Fruit fly (Drosophila melanogaster) whole organism, prepupa: ENCODE data around the gene CG10194.

Experiments
- Blimp-1 ChIP-seq: fragments of 200-800 bp; sonication (Bioruptor generic); optimal IDR thresholded peaks from 3 replicates; lab custom pipeline; 2017; ENCODE audit warnings: missing biosample characterization, missing genetic modification characterization, mild to moderate bottlenecking, moderate library complexity, missing genetic modification reagents
- CG10631 ChIP-seq: fragments of 200-800 bp; sonication (Bioruptor generic); optimal IDR thresholded peaks from 2 replicates; lab custom pipeline; 2016; ENCODE audit warnings: missing biosample characterization, missing genetic modification characterization
- CG10669 ChIP-seq: fragments of 200-800 bp; sonication (Bioruptor generic); optimal IDR thresholded peaks from 3 replicates; lab custom pipeline; 2018; ENCODE audit warnings: missing biosample characterization, mild to moderate bottlenecking, missing genetic modification characterization, moderate library complexity
- CG11294 ChIP-seq: fragments of 200-800 bp; sonication (Bioruptor generic); IDR thresholded peaks from 2 replicates; pipeline ENCODE4 v1.3.6; 2022; ENCODE audit warnings: missing biosample characterization, missing genetic modification characterization
- CG11762 ChIP-seq: fragments of 200-800 bp; sonication (Bioruptor generic); optimal IDR thresholded peaks from 3 replicates; lab custom pipeline; 2016; ENCODE audit warnings: missing biosample characterization, missing genetic modification characterization; ENCODE audit not compliant: insufficient read depth
- CG15336 ChIP-seq: fragments of 200-800 bp; sonication (Bioruptor generic); IDR thresholded peaks from 2 replicates; pipeline ENCODE4 v1.3.6; 2022; ENCODE audit warnings: missing biosample characterization, missing genetic modification characterization
- CG31627 ChIP-seq: fragments of 200-800 bp; sonication (Bioruptor generic); optimal IDR thresholded peaks from 3 replicates; lab custom pipeline; 2016; ENCODE audit warnings: missing biosample characterization, missing genetic modification characterization
- CG32006 ChIP-seq: fragments of 200-800 bp; sonication (Bioruptor generic); optimal IDR thresholded peaks from 3 replicates; lab custom pipeline; 2017; ENCODE audit warnings: missing biosample characterization, mild to moderate bottlenecking, missing genetic modification characterization
- CG34406 ChIP-seq: fragments of 200-800 bp; sonication (Bioruptor generic); optimal IDR thresholded peaks from 3 replicates; lab custom pipeline; 2016; ENCODE audit warnings: missing biosample characterization, missing genetic modification characterization
- CG3919 ChIP-seq: fragments of 200-800 bp; sonication (Bioruptor generic); optimal IDR thresholded peaks from 3 replicates; lab custom pipeline; 2016; ENCODE audit warnings: missing biosample characterization, missing genetic modification characterization
- CG6163 ChIP-seq: fragments of 200-800 bp; sonication (Bioruptor generic); IDR thresholded peaks from 3 replicates; pipeline ENCODE4 v1.3.6; 2022; ENCODE audit warnings: missing biosample characterization, missing genetic modification characterization
- CG6276 ChIP-seq: fragments of 200-800 bp; sonication (Bioruptor generic); optimal IDR thresholded peaks from 2 replicates; lab custom pipeline; 2017; ENCODE audit warnings: missing biosample characterization, mild to moderate bottlenecking, missing genetic modification characterization
- CG6792 ChIP-seq: fragments of 200-800 bp; sonication (Bioruptor generic); optimal IDR thresholded peaks from 3 replicates; lab custom pipeline; 2016; ENCODE audit warnings: missing biosample characterization, missing genetic modification characterization
- CG6854 ChIP-seq: fragments of 200-800 bp; sonication (Bioruptor generic); optimal IDR thresholded peaks from 2 replicates; lab custom pipeline; 2017; ENCODE audit warnings: missing biosample characterization, mild to moderate bottlenecking, missing genetic modification characterization
- CG7368 ChIP-seq: fragments of 200-800 bp; sonication (Bioruptor generic); optimal IDR thresholded peaks from 3 replicates; lab custom pipeline; 2016; ENCODE audit warnings: missing biosample characterization, missing genetic modification characterization
- CG8119 ChIP-seq: fragments of 200-800 bp; sonication (Bioruptor generic); IDR thresholded peaks from 3 replicates; pipeline ENCODE4 v1.3.6; 2022; ENCODE audit warnings: missing biosample characterization, missing genetic modification characterization
- CG8632 ChIP-seq: fragments of 200-800 bp; sonication (Bioruptor generic); optimal IDR thresholded peaks from 3 replicates; lab custom pipeline; 2016; ENCODE audit warnings: missing biosample characterization, missing genetic modification characterization
- CG9139 ChIP-seq: fragments of 200-800 bp; sonication (Bioruptor generic); optimal IDR thresholded peaks from 3 replicates; lab custom pipeline; 2017; ENCODE audit warnings: missing biosample characterization, mild to moderate bottlenecking, missing genetic modification characterization
- Eip78C ChIP-seq: fragments of 200-800 bp; sonication (Bioruptor generic); peaks from one replicate; lab custom pipeline; 2016; ENCODE audit warnings: missing biosample characterization, missing genetic modification characterization
- Eip93F ChIP-seq: fragments of 200-800 bp; sonication (Bioruptor generic); optimal IDR thresholded peaks from 2 replicates; lab custom pipeline; 2016; ENCODE audit warnings: missing biosample characterization, mild to moderate bottlenecking, missing genetic modification characterization
- Ets96B ChIP-seq: fragments of 200-800 bp; optimal IDR thresholded peaks from 2 replicates; lab custom pipeline; 2019; ENCODE audit warnings: missing biosample characterization, mild to moderate bottlenecking, missing genetic modification characterization, moderate library complexity
- Gug ChIP-seq: fragments of 200-800 bp; sonication (Bioruptor generic); IDR thresholded peaks from 2 replicates; pipeline ENCODE4 v1.3.6; 2022; ENCODE audit warnings: missing biosample characterization, missing genetic modification characterization
- Hr39 ChIP-seq: fragments of 200-800 bp; sonication (Bioruptor generic); optimal IDR thresholded peaks from 2 replicates; lab custom pipeline; 2016; ENCODE audit warnings: missing biosample characterization, missing genetic modification characterization
- Lpt ChIP-seq: fragments of 200-800 bp; sonication (Bioruptor generic); optimal IDR thresholded peaks from 3 replicates; lab custom pipeline; 2016; ENCODE audit warnings: missing biosample characterization, missing genetic modification characterization
- Met ChIP-seq: fragments of 200-800 bp; sonication (Bioruptor generic); optimal IDR thresholded peaks from 3 replicates; lab custom pipeline; 2016; ENCODE audit warnings: missing biosample characterization, missing genetic modification characterization
- OdsH ChIP-seq: fragments of 200-800 bp; sonication (Bioruptor generic); optimal IDR thresholded peaks from 3 replicates; lab custom pipeline; 2016; ENCODE audit warnings: missing biosample characterization, missing genetic modification characterization
- Smox ChIP-seq: fragments of 200-800 bp; sonication (Bioruptor generic); optimal IDR thresholded peaks from 3 replicates; lab custom pipeline; 2016; ENCODE audit warnings: missing biosample characterization, missing genetic modification characterization
- Sox102F ChIP-seq: fragments of 200-800 bp; sonication (Bioruptor generic); optimal IDR thresholded peaks from 2 replicates; lab custom pipeline; 2016; ENCODE audit warnings: missing biosample characterization, mild to moderate bottlenecking, missing genetic modification characterization
- Sox14 ChIP-seq: fragments of 200-800 bp; sonication (Bioruptor generic); optimal IDR thresholded peaks from 3 replicates; lab custom pipeline; 2016; ENCODE audit warnings: missing biosample characterization, missing genetic modification characterization
- Sox15 ChIP-seq: fragments of 200-800 bp; sonication (Bioruptor generic); optimal IDR thresholded peaks from 3 replicates; lab custom pipeline; 2016; ENCODE audit warnings: missing biosample characterization, missing genetic modification characterization
- acj6 ChIP-seq: fragments of 200-800 bp; sonication (Bioruptor generic); optimal IDR thresholded peaks from 3 replicates; lab custom pipeline; 2016; ENCODE audit warnings: missing biosample characterization, missing genetic modification characterization
- cyc ChIP-seq: fragments of 200-800 bp; sonication (Bioruptor generic); optimal IDR thresholded peaks from 3 replicates; lab custom pipeline; 2016; ENCODE audit warnings: missing biosample characterization, missing genetic modification characterization
- dac ChIP-seq: fragments of 200-800 bp; sonication (Bioruptor generic); optimal IDR thresholded peaks from 2 replicates; lab custom pipeline; 2017; ENCODE audit warnings: missing biosample characterization, mild to moderate bottlenecking, missing genetic modification characterization
- dsx ChIP-seq: fragments of 200-800 bp; optimal IDR thresholded peaks from 3 replicates; lab custom pipeline; 2019; ENCODE audit warnings: missing biosample characterization, mild to moderate bottlenecking, missing genetic modification characterization, moderate library complexity; ENCODE audit not compliant: poor library complexity, severe bottlenecking
- esn ChIP-seq: fragments of 200-800 bp; sonication (Bioruptor generic); optimal IDR thresholded peaks from 2 replicates; lab custom pipeline; 2016; ENCODE audit warnings: missing biosample characterization, mild to moderate bottlenecking, missing genetic modification characterization, moderate library complexity
- fd59A ChIP-seq: fragments of 200-800 bp; sonication (Bioruptor generic); optimal IDR thresholded peaks from 2 replicates; lab custom pipeline; 2017; ENCODE audit warnings: missing biosample characterization, mild to moderate bottlenecking, missing genetic modification characterization, missing genetic modification reagents
- fd85E ChIP-seq: fragments of 200-800 bp; sonication (Bioruptor generic); optimal IDR thresholded peaks from 3 replicates; lab custom pipeline; 2016; ENCODE audit warnings: missing biosample characterization, missing genetic modification characterization
- fkh ChIP-seq: fragments of 200-800 bp; sonication (Bioruptor generic); optimal IDR thresholded peaks from 3 replicates; lab custom pipeline; 2017; ENCODE audit warnings: missing biosample characterization, mild to moderate bottlenecking, missing genetic modification characterization, moderate library complexity
- lz ChIP-seq: fragments of 200-800 bp; sonication (Bioruptor generic); optimal IDR thresholded peaks from 3 replicates; lab custom pipeline; 2016; ENCODE audit warnings: missing biosample characterization, missing genetic modification characterization
- net ChIP-seq: fragments of 200-800 bp; sonication (Bioruptor generic); optimal IDR thresholded peaks from 3 replicates; lab custom pipeline; 2016; ENCODE audit warnings: missing biosample characterization, missing genetic modification characterization
- pdm3 ChIP-seq: fragments of 200-800 bp; sonication (Bioruptor generic); optimal IDR thresholded peaks from 3 replicates; lab custom pipeline; 2016; ENCODE audit warnings: missing biosample characterization, missing genetic modification characterization
- salr ChIP-seq, 2 experiments: fragments of 200-800 bp; sonication (Bioruptor generic); optimal IDR thresholded peaks; 3 replicates each; lab custom pipeline; 2016 to 2018; ENCODE audit warnings: missing biosample characterization in 2 of 2, missing genetic modification characterization in 2 of 2, mild to moderate bottlenecking in 1 of 2
- svp ChIP-seq: fragments of 200-800 bp; sonication (Bioruptor generic); peaks from one replicate; lab custom pipeline; 2016; ENCODE audit warnings: missing biosample characterization, missing genetic modification characterization
- topi ChIP-seq: fragments of 200-800 bp; sonication (Bioruptor generic); optimal IDR thresholded peaks from 3 replicates; lab custom pipeline; 2016; ENCODE audit warnings: missing biosample characterization, missing genetic modification characterization
- vri ChIP-seq: fragments of 200-800 bp; sonication (Bioruptor generic); optimal IDR thresholded peaks from 3 replicates; lab custom pipeline; 2016; ENCODE audit warnings: missing biosample characterization, mild to moderate bottlenecking, missing genetic modification characterization

The CG10194 gene

dm6 chr2L:19454070-19454751 is 35.7 kb downstream of the CG10194 start, which contains the start of gene CG10026 (continued):
- TF ChIP-seq vri (GFP tag; lab: Kevin White, UChicago) (peak; percentile 44), Eip93F (GFP tag; lab: Kevin White, UChicago) (no peak), topi (GFP tag; lab: Kevin White, UChicago) (peak; percentile 17), fd85E (no peak), fd59A (peak; percentile 61), CG6276 (GFP tag; lab: Kevin White, UChicago) (peak; percentile 20), Blimp-1 (no peak), CG6854 (GFP tag; lab: Kevin White, UChicago) (no peak), CG7368 (GFP tag; lab: Kevin White, UChicago) (no peak), Sox102F (peak; percentile 52), CG34406 (GFP tag; lab: Kevin White, UChicago) (peak; percentile 44), Ets96B (peak; percentile 61), CG10631 (GFP tag; lab: Kevin White, UChicago) (peak; percentile 44), CG8632 (GFP tag; lab: Kevin White, UChicago) (peak; percentile 45)

DNA sequence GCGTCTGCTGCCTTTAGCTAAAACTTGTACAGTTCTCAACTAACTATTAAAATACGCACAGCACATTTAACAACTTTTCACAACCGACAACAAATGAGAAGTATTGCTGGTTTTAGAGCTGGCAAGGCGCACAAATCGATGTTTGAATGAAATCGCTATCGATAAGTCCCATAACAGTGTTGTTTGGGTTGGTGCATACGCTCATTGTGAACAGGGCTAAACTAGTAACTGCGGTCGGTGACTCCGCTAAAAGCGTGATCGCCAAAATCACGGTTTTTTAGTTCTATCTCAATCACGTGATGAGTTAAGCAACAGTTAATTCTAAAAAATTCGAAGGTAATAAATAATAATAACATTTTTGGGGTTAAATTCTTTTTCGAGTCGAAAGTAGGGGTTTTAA is 36.5 kb downstream of the CG10194 start, which contains the start of gene Top2:
Gene Top2 (minus strand): TSS at position 110 of the 400 bp plus-strand sequence.
- no peak for TF ChIP-seq CG8119 (GFP tag; lab: Robert Waterston, UW)
- no peak for TF ChIP-seq Blimp-1
- TF ChIP-seq dac: no peak
- TF ChIP-seq fkh (GFP tag; lab: Kevin White, UChicago): no peak
- TF ChIP-seq CG10669: no peak
- no peak for TF ChIP-seq salr (GFP tag; optimal IDR thresholded peaks at IDR 0.05; lab: Kevin White, UChicago)
- peak; percentile 1 for TF ChIP-seq esn (GFP tag; lab: Kevin White, UChicago)
- peak; percentile 17 for TF ChIP-seq Smox (GFP tag; lab: Kevin White, UChicago)
- no peak for TF ChIP-seq OdsH (GFP tag; lab: Kevin White, UChicago)
- TF ChIP-seq pdm3 (GFP tag; lab: Kevin White, UChicago): no peak
- TF ChIP-seq CG15336 (GFP tag; lab: Robert Waterston, UW): no peak
- no peak for TF ChIP-seq Gug
- peak; percentile 34 for TF ChIP-seq Hr39 (GFP tag; lab: Kevin White, UChicago)
- TF ChIP-seq CG10631 (GFP tag; lab: Kevin White, UChicago): no peak
- no peak for TF ChIP-seq dsx (GFP tag; lab: Kevin White, UChicago)
- TF ChIP-seq lz: peak; percentile 33
- no peak for TF ChIP-seq fd59A
- peak; percentile 27 for TF ChIP-seq cyc (GFP tag; lab: Kevin White, UChicago)
- TF ChIP-seq Eip78C (GFP tag; lab: Kevin White, UChicago): no peak
- TF ChIP-seq CG31627 (GFP tag; lab: Kevin White, UChicago): peak; percentile 30
- TF ChIP-seq CG11294: no peak
- TF ChIP-seq net (GFP tag; lab: Kevin White, UChicago): no peak
- peak; percentile 29 for TF ChIP-seq Sox14 (GFP tag; lab: Kevin White, UChicago)
- TF ChIP-seq CG9139 (GFP tag; lab: Kevin White, UChicago): no peak
- TF ChIP-seq topi (GFP tag; lab: Kevin White, UChicago): peak; percentile 10
- no peak for TF ChIP-seq CG6276 (GFP tag; lab: Kevin White, UChicago)
- TF ChIP-seq CG6792: no peak

DNA sequence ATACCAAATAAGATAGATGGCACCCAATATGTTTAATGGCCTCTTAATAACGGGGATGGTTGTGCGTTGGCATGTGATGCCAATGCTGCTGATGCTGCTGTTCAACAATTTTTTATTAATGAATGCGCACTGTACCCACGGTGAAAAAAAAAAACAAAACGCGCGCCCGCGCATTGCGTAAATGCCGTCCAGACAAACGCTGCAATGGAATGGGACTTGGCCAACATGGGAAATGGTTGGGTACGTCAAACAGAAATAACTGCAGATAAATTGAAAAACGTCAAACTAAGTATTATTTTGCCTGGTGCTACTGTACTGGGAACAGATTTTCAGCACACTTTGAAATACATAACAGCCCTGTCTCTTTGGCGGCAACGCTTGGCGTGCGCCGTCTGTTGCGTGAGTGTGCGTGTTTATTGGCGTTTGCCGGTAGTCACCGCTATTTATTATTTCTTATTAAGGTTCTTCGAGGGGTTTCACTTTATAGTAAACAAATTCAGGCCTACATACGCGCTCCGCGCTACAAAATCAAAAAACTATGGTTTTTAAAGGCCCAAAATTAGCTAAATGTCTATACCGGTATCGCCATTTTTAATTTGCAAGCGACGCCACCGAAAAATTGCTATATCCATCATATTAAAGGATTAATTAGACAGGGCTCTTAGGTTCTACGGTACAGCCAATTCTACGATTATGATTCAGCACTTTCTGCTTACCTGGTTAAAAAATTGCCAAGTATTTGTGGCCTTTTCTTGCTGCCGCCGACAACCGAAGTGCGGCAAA is 37.2 kb downstream of the CG10194 start:
- peak; percentile 22 for TF ChIP-seq acj6 (GFP tag; lab: Kevin White, UChicago)
- TF ChIP-seq CG32006 (GFP tag; lab: Kevin White, UChicago): peak; percentile 58
- TF ChIP-seq Lpt (GFP tag; lab: Kevin White, UChicago): peak; percentile 9
- no peak for TF ChIP-seq dsx (GFP tag; lab: Kevin White, UChicago)
- TF ChIP-seq CG6163: 0 out of 3 replicates have a peak, but pooled peaks have one; percentile 61
- peak; percentile 35 for TF ChIP-seq CG3919 (GFP tag; lab: Kevin White, UChicago)
- TF ChIP-seq CG11762: no peak
- peak; percentile 40 for TF ChIP-seq Sox14 (GFP tag; lab: Kevin White, UChicago)
- peak; percentile 29 for TF ChIP-seq dac
- TF ChIP-seq cyc (GFP tag; lab: Kevin White, UChicago): peak; percentile 13
- no peak for TF ChIP-seq Blimp-1
- peak; percentile 13 for TF ChIP-seq topi (GFP tag; lab: Kevin White, UChicago)
- no peak for TF ChIP-seq Ets96B
- TF ChIP-seq svp (GFP tag; lab: Kevin White, UChicago): peak; percentile 54
- TF ChIP-seq fd59A: no peak
- TF ChIP-seq Met (GFP tag; lab: Kevin White, UChicago): no peak
- peak; percentile 37 for TF ChIP-seq CG10631 (GFP tag; lab: Kevin White, UChicago)
- TF ChIP-seq Sox15 (GFP tag; lab: Kevin White, UChicago): no peak
- TF ChIP-seq CG8632 (GFP tag; lab: Kevin White, UChicago): no peak
- no peak for TF ChIP-seq vri (GFP tag; lab: Kevin White, UChicago)
